Worm (Caenorhabditis elegans): ENCODE data around the gene K10H10.6.

DNA sequence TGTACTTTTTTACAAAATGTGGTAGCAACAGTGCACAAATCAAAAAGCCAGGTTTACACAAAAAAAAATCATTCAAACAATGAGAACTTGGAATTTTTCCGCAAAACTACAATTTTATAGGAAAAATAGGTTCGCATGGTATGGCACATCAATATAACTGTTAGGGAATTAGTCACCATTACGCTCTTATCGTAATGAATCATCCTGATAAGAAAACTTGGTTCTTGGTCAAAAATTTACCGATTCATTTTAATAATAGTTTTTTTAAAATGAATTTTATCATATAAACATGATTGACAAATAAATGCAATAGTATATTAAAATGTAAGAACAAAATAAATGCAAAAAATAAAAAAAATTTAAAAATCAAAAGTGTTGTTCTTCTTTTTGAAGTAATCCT lies 37.5 kb downstream of the K10H10.6 start:
- TF ChIP-seq nhr-11 (tag; optimal IDR thresholded peaks at IDR 0.05) (no peak), pqm-1 (tag; optimal IDR thresholded peaks at IDR 0.05) (no peak), ama-1 (optimal IDR thresholded peaks at IDR 0.05) (no peak), pag-3 (tag; optimal IDR thresholded peaks at IDR 0.05; ENCODE audit: borderline replicate concordance) (no peak), hlh-30 (tag; optimal IDR thresholded peaks at IDR 0.05; ENCODE audit: insufficient read depth) (no peak), unc-42 (tag; optimal IDR thresholded peaks at IDR 0.05) (no peak), pros-1 (tag; optimal IDR thresholded peaks at IDR 0.05) (no peak), elt-4 (tag; optimal IDR thresholded peaks at IDR 0.05) (no peak), pha-4 (tag; optimal IDR thresholded peaks at IDR 0.05) (no peak), fkh-10 (GFP tag; optimal IDR thresholded peaks at IDR 0.05) (no peak), dmd-4 (tag; optimal IDR thresholded peaks at IDR 0.05; ENCODE audit: borderline replicate concordance) (no peak), K02D7.2 (tag; optimal IDR thresholded peaks at IDR 0.05) (no peak)

All from whole organism, late embryonic.